Fruit fly (Drosophila melanogaster) whole organism, wandering third instar larva: Measurements from ENCODE around the gene Or67b.
A peak's percentile ranks its signal among the peaks of the same experiment; 100 is the strongest.

Experiments used
- Abd-B ChIP-seq: fragments of >200 bp; optimal IDR thresholded peaks from 2 replicates; lab custom pipeline; 2017; ENCODE audit warnings: missing biosample characterization, missing genetic modification characterization
- CG9705 ChIP-seq: fragments of 200-800 bp; sonication (Bioruptor generic); optimal IDR thresholded peaks from 2 replicates; lab custom pipeline; 2018; ENCODE audit warnings: missing biosample characterization, mild to moderate bottlenecking, missing genetic modification characterization
- CrebA ChIP-seq: fragments of 200-800 bp; sonication (Bioruptor generic); optimal IDR thresholded peaks from 2 replicates; lab custom pipeline; 2016; ENCODE audit warnings: missing biosample characterization, mild to moderate bottlenecking, missing genetic modification characterization, borderline replicate concordance
- Dfd ChIP-seq: fragments of >200 bp; optimal IDR thresholded peaks from 2 replicates; lab custom pipeline; 2017; ENCODE audit warnings: missing biosample characterization, missing genetic modification characterization
- Dif ChIP-seq: fragments of 200-275, 200-300 bp; sonication (Bioruptor generic); optimal IDR thresholded peaks from 2 replicates; lab custom pipeline; 2018; ENCODE audit warnings: missing biosample characterization, missing genetic modification characterization; ENCODE audit not compliant: partially characterized antibody
- GATAd ChIP-seq: sonication (Bioruptor generic); optimal IDR thresholded peaks from 2 replicates; lab custom pipeline; 2016; ENCODE audit warnings: missing biosample characterization, missing genetic modification characterization
- HLH106 ChIP-seq: fragments of 200-800 bp; optimal IDR thresholded peaks from 3 replicates; lab custom pipeline; 2019; ENCODE audit warnings: missing biosample characterization, mild to moderate bottlenecking, missing genetic modification characterization, moderate library complexity
- Hr78 ChIP-seq: fragments of >200 bp; optimal IDR thresholded peaks from 2 replicates; lab custom pipeline; 2017; ENCODE audit warnings: missing biosample characterization, missing genetic modification characterization
- Hr83 ChIP-seq: fragments of 200-300 bp; sonication (Bioruptor generic); optimal IDR thresholded peaks from 2 replicates; lab custom pipeline; 2016; ENCODE audit warnings: missing biosample characterization, mild to moderate bottlenecking, missing genetic modification characterization, moderate library complexity; ENCODE audit not compliant: poor library complexity, severe bottlenecking
- Jra ChIP-seq: sonication (Bioruptor generic); optimal IDR thresholded peaks from 2 replicates; lab custom pipeline; 2016; ENCODE audit warnings: missing biosample characterization, missing genetic modification characterization
- Mio ChIP-seq: sonication (Bioruptor generic); optimal IDR thresholded peaks from 2 replicates; lab custom pipeline; 2016; ENCODE audit warnings: missing biosample characterization, missing genetic modification characterization
- Myc ChIP-seq: fragments of >200 bp; optimal IDR thresholded peaks from 2 replicates; lab custom pipeline; 2017
- N ChIP-seq: fragments of >200 bp; optimal IDR thresholded peaks from 2 replicates; lab custom pipeline; 2018; ENCODE audit warnings: missing biosample characterization, missing external identifiers, missing genetic modification characterization
- OdsH ChIP-seq: fragments of 200-800 bp; sonication (Bioruptor generic); optimal IDR thresholded peaks from 2 replicates; lab custom pipeline; 2016; ENCODE audit warnings: missing biosample characterization, mild to moderate bottlenecking, missing genetic modification characterization
- Rel ChIP-seq, 2 experiments: fragments of 200-800 bp; sonication (Bioruptor generic) in 1 of 2; optimal IDR thresholded peaks; 2 replicates in 1 of 2; 3 replicates in 1 of 2; lab custom pipeline; 2016 to 2019; ENCODE audit warnings: mild to moderate bottlenecking in 2 of 2, missing biosample characterization in 2 of 2, missing genetic modification characterization in 2 of 2, moderate library complexity in 1 of 2
- Sp1 ChIP-seq: fragments of 200-800 bp; sonication (Bioruptor generic); optimal IDR thresholded peaks from 3 replicates; lab custom pipeline; 2019; ENCODE audit warnings: missing biosample characterization, mild to moderate bottlenecking, missing genetic modification characterization, moderate library complexity
- Vsx2 ChIP-seq: fragments of 200-300, 225-300 bp; sonication (Bioruptor generic); optimal IDR thresholded peaks from 2 replicates; lab custom pipeline; 2018; ENCODE audit warnings: missing biosample characterization, missing genetic modification characterization; ENCODE audit not compliant: partially characterized antibody
- br ChIP-seq: fragments of 200-800 bp; sonication (Bioruptor generic); optimal IDR thresholded peaks from 2 replicates; lab custom pipeline; 2016; ENCODE audit warnings: missing biosample characterization, missing genetic modification characterization
- brk ChIP-seq: fragments of 200-800 bp; sonication (Bioruptor generic); optimal IDR thresholded peaks from 2 replicates; lab custom pipeline; 2016; ENCODE audit warnings: missing biosample characterization, mild to moderate bottlenecking, missing genetic modification characterization
- dl ChIP-seq, 2 experiments: fragments of 175-275, 200-275 bp in 1 of 2; fragments of 200-275 bp in 1 of 2; sonication (Bioruptor generic); optimal IDR thresholded peaks; lab custom pipeline; 2018; ENCODE audit warnings: mild to moderate bottlenecking in 2 of 2, missing biosample characterization in 2 of 2, missing genetic modification characterization in 2 of 2, moderate library complexity in 2 of 2; ENCODE audit not compliant: partially characterized antibody in 2 of 2, insufficient read depth in 1 of 2
- dmrt93B ChIP-seq: fragments of 200-800 bp; sonication (Bioruptor generic); optimal IDR thresholded peaks from 2 replicates; lab custom pipeline; 2018; ENCODE audit warnings: missing biosample characterization, mild to moderate bottlenecking, missing genetic modification characterization
- dsf ChIP-seq: sonication (Bioruptor generic); optimal IDR thresholded peaks from 2 replicates; lab custom pipeline; 2016; ENCODE audit warnings: missing biosample characterization, missing genetic modification characterization, borderline replicate concordance
- ey ChIP-seq: fragments of 200-800 bp; sonication (Bioruptor generic); optimal IDR thresholded peaks from 2 replicates; lab custom pipeline; 2016; ENCODE audit warnings: missing biosample characterization, missing genetic modification characterization
- foxo ChIP-seq, 2 experiments: fragments of 200-800 bp; sonication (Bioruptor generic); optimal IDR thresholded peaks; 2 replicates in 1 of 2; 3 replicates in 1 of 2; lab custom pipeline; 2016 to 2017; ENCODE audit warnings: missing biosample characterization in 2 of 2, missing genetic modification characterization in 2 of 2
- fru ChIP-seq: fragments of 200-800 bp; sonication (Bioruptor generic); optimal IDR thresholded peaks from 3 replicates; lab custom pipeline; 2016; ENCODE audit warnings: missing biosample characterization, mild to moderate bottlenecking, missing genetic modification characterization
- h ChIP-seq: fragments of 200-800 bp; sonication (Bioruptor generic); optimal IDR thresholded peaks from 3 replicates; lab custom pipeline; 2016; ENCODE audit warnings: missing biosample characterization, mild to moderate bottlenecking, missing genetic modification characterization
- jim ChIP-seq: fragments of 175-275, 200-325 bp; sonication (Bioruptor generic); optimal IDR thresholded peaks from 2 replicates; lab custom pipeline; 2016; ENCODE audit warnings: missing biosample characterization, mild to moderate bottlenecking, missing genetic modification characterization
- lola ChIP-seq: fragments of >200 bp; optimal IDR thresholded peaks from 2 replicates; lab custom pipeline; 2017; ENCODE audit warnings: missing biosample characterization, missing genetic modification characterization
- pan ChIP-seq: fragments of >200 bp; optimal IDR thresholded peaks from 2 replicates; lab custom pipeline; 2017
- psq ChIP-seq: fragments of 200-800 bp; sonication (Bioruptor generic); optimal IDR thresholded peaks from 3 replicates; lab custom pipeline; 2017; ENCODE audit warnings: missing biosample characterization, mild to moderate bottlenecking, missing genetic modification characterization, moderate library complexity
- rgr ChIP-seq: fragments of 200-800 bp; sonication (Bioruptor generic); optimal IDR thresholded peaks from 3 replicates; lab custom pipeline; 2016; ENCODE audit warnings: missing biosample characterization, mild to moderate bottlenecking, missing genetic modification characterization
- sage ChIP-seq: fragments of 200-800 bp; sonication (Bioruptor generic); optimal IDR thresholded peaks from 2 replicates; lab custom pipeline; 2016; ENCODE audit warnings: missing biosample characterization, mild to moderate bottlenecking, missing genetic modification characterization
- sv ChIP-seq: fragments of 200-800 bp; sonication (Bioruptor generic); optimal IDR thresholded peaks from 3 replicates; lab custom pipeline; 2016; ENCODE audit warnings: missing biosample characterization, missing genetic modification characterization
- tai ChIP-seq: sonication (Bioruptor generic); optimal IDR thresholded peaks from 2 replicates; lab custom pipeline; 2016; ENCODE audit warnings: missing biosample characterization, missing genetic modification characterization
- usp ChIP-seq: fragments of >200 bp; optimal IDR thresholded peaks from 2 replicates; lab custom pipeline; 2017; ENCODE audit warnings: missing biosample characterization, missing genetic modification characterization

Or67b gene

dm6 chr3L:9675528-9675963, 46.6 kb upstream of the Or67b start (continued):
- TF ChIP-seq Hr83 (GFP tag; lab: Kevin White, UChicago) = no peak
- peak; percentile 59 for TF ChIP-seq CG9705 (GFP tag; lab: Kevin White, UChicago)
- no peak for TF ChIP-seq tai (GFP tag; lab: Kevin White, UChicago)
- no peak for TF ChIP-seq sv (GFP tag; lab: Kevin White, UChicago)
- no peak for TF ChIP-seq dmrt93B (GFP tag; lab: Kevin White, UChicago)
- peak; percentile 18 for TF ChIP-seq rgr (GFP tag; lab: Kevin White, UChicago)
- TF ChIP-seq Jra (GFP tag; lab: Kevin White, UChicago) = no peak
- TF ChIP-seq pan (lab: Kevin White, UChicago) = no peak
- TF ChIP-seq OdsH (GFP tag; lab: Kevin White, UChicago) = peak; percentile 13
- no peak for TF ChIP-seq Abd-B (GFP tag; lab: Kevin White, UChicago)
- TF ChIP-seq, all 38 proteins: peak for 16

- TF ChIP-seq h = no peak
- TF ChIP-seq jim (GFP tag; lab: Kevin White, UChicago) = no peak
- no peak for TF ChIP-seq br (GFP tag; lab: Kevin White, UChicago)
- TF ChIP-seq dsf (GFP tag; lab: Kevin White, UChicago) = no peak
- no peak for TF ChIP-seq Rel (GFP tag; optimal IDR thresholded peaks at IDR 0.05; lab: Kevin White, UChicago)
- no peak for TF ChIP-seq Rel (tag; optimal IDR thresholded peaks at IDR 0.05; lab: Kevin White, UChicago)
- no peak for TF ChIP-seq brk (GFP tag; lab: Kevin White, UChicago)
- TF ChIP-seq Dif (GFP tag; lab: Kevin White, UChicago) = no peak
- no peak for TF ChIP-seq Sp1 (GFP tag; lab: Kevin White, UChicago)
- TF ChIP-seq lola (GFP tag; lab: Kevin White, UChicago) = no peak
- TF ChIP-seq GATAd (GFP tag; lab: Kevin White, UChicago) = no peak
- TF ChIP-seq foxo (GFP tag; optimal IDR thresholded peaks at IDR 0.05; lab: Kevin White, UChicago) = no peak
- TF ChIP-seq Hr83 (GFP tag; lab: Kevin White, UChicago) = no peak
- TF ChIP-seq dmrt93B (GFP tag; lab: Kevin White, UChicago) = no peak
- no peak for TF ChIP-seq usp (GFP tag; lab: Kevin White, UChicago)
- TF ChIP-seq psq (GFP tag; lab: Kevin White, UChicago) = no peak
- no peak for TF ChIP-seq N (GFP tag; lab: Kevin White, UChicago)
- no peak for TF ChIP-seq HLH106 (tag; lab: Kevin White, UChicago)
- TF ChIP-seq CG9705 (GFP tag; lab: Kevin White, UChicago) = no peak
- TF ChIP-seq Mio (GFP tag; lab: Kevin White, UChicago) = no peak
- TF ChIP-seq Myc (lab: Kevin White, UChicago) = no peak
These were observed 45.3 kb upstream of the Or67b start for dm6 chr3L:9674300-9674699.

- TF ChIP-seq Mio (GFP tag; lab: Kevin White, UChicago) = no peak
- peak; percentile 5 for TF ChIP-seq br (GFP tag; lab: Kevin White, UChicago)
These were observed 42.4 kb upstream of the Or67b start for dm6 chr3L:9671372-9671771.

dm6 chr3L:9643762-9644161, 14.8 kb upstream of the Or67b start, which contains the start of gene CNMaR:
TSS of gene CNMaR (plus strand) at chr3L:9644109.
- no peak for TF ChIP-seq GATAd (GFP tag; lab: Kevin White, UChicago)
- no peak for TF ChIP-seq sv (GFP tag; lab: Kevin White, UChicago)
- no peak for TF ChIP-seq Hr83 (GFP tag; lab: Kevin White, UChicago)

- TF ChIP-seq Vsx2 (GFP tag; lab: Kevin White, UChicago) = no peak
- no peak for TF ChIP-seq sage (GFP tag; lab: Kevin White, UChicago)
- TF ChIP-seq ey (GFP tag; lab: Kevin White, UChicago) = no peak
- TF ChIP-seq fru = no peak
- TF ChIP-seq br (GFP tag; lab: Kevin White, UChicago) = no peak
- TF ChIP-seq Sp1 (GFP tag; lab: Kevin White, UChicago) = no peak
- TF ChIP-seq Hr78 (GFP tag; lab: Kevin White, UChicago) = no peak
- TF ChIP-seq dl (GFP tag; optimal IDR thresholded peaks at IDR 0.05; lab: Kevin White, UChicago; ENCODE audit: insufficient read depth in 1 of 2, partially characterized antibody in 2 of 2) = no peak
- no peak for TF ChIP-seq foxo (GFP tag; optimal IDR thresholded peaks at IDR 0.05; lab: Kevin White, UChicago)
- TF ChIP-seq N (GFP tag; lab: Kevin White, UChicago) = no peak
- TF ChIP-seq Mio (GFP tag; lab: Kevin White, UChicago) = no peak
- TF ChIP-seq rgr (GFP tag; lab: Kevin White, UChicago) = no peak
- TF ChIP-seq Abd-B (GFP tag; lab: Kevin White, UChicago) = no peak
- TF ChIP-seq sv (GFP tag; lab: Kevin White, UChicago) = no peak
- no peak for TF ChIP-seq HLH106 (tag; lab: Kevin White, UChicago)
- TF ChIP-seq Dfd (GFP tag; lab: Kevin White, UChicago) = no peak
- TF ChIP-seq jim (GFP tag; lab: Kevin White, UChicago) = no peak
- TF ChIP-seq CrebA = no peak
These were observed 11.7 kb upstream of the Or67b start, which contains the start of gene CG18180 for dm6 chr3L:9640713-9641112. TSS of gene CG18180 (plus strand) at chr3L:9641013.
